Worm (Caenorhabditis elegans) whole organism, midembryonic: ENCODE results near the gene C33A12.3.

Experiments used
- cog-1 ChIP-seq: sonication (generic microtip); optimal IDR thresholded peaks from 2 replicates; lab custom pipeline; 2016; ENCODE audit warnings: missing genetic modification characterization, missing compliant biosample characterization
- flt-1 ChIP-seq: fragments of 200-800 bp; sonication (Bioruptor generic); IDR thresholded peaks from 2 replicates; pipeline ENCODE4 v1.3.6; 2022; ENCODE audit warnings: missing genetic modification characterization, missing compliant biosample characterization
- klf-2 ChIP-seq: fragments of 200-800 bp; sonication (Bioruptor generic); conservative IDR thresholded peaks from 2 replicates; pipeline ENCODE4 v1.3.6; 2022; ENCODE audit warnings: missing genetic modification reagents, missing genetic modification characterization, missing compliant biosample characterization
- med-1 ChIP-seq: sonication (generic microtip); optimal IDR thresholded peaks from 2 replicates; lab custom pipeline; 2017; ENCODE audit warnings: missing genetic modification characterization, mild to moderate bottlenecking, missing compliant biosample characterization, antibody characterized with exemption, missing genetic modification reagents; ENCODE audit not compliant: insufficient read depth
- ref-1 ChIP-seq: fragments of 200-800 bp; sonication (Bioruptor generic); conservative IDR thresholded peaks from 2 replicates; pipeline ENCODE4 v1.3.6; 2022; ENCODE audit warnings: missing genetic modification reagents, missing genetic modification characterization, missing compliant biosample characterization
- ztf-29 ChIP-seq: fragments of 200-800 bp; sonication (Bioruptor generic); IDR thresholded peaks from 2 replicates; pipeline ENCODE4 v1.3.6; 2022; ENCODE audit warnings: missing genetic modification reagents, missing genetic modification characterization, missing compliant biosample characterization

DNA sequence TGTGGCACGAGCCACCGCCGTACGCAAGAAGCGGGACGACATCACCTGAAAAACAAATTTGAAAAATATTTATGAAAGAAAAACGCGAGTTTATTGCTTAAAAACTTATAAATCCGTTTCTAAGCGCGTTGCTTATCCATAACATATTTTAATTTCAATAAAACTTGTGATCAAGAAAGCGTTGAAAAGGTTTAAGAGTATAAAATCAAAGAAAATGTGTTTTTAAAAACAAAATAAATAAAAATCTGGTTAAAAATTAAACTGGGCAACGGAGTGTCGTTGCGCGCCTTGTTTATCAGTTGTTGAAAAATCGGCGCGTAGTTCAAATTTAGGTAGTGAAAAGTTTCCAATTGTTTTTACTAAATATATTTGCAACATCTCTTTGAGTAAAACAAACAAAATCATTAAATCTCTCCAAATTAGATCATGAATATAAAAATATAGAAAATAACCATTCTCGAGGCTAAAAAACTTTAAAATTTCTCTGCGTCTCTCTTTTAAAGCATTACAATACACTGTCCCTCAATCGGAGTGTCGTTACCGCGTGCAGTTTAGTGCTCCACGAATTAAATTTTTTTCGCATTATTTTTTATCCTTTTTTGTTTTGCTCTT is 12.2 kb upstream of the C33A12.3 start, which contains the start of gene ndua-5:
- no peak for TF ChIP-seq klf-2 (GFP tag; lab: Robert Waterston, UW)
- no peak for TF ChIP-seq med-1
- no peak for TF ChIP-seq ref-1
- no peak for TF ChIP-seq cog-1
- TF ChIP-seq flt-1 (GFP tag; lab: Robert Waterston, UW) = no peak
- TF ChIP-seq ztf-29 (GFP tag; lab: Robert Waterston, UW) = no peak
